Fruit fly (Drosophila melanogaster): Measurements from ENCODE around the gene CG6999.

Gene CG6999

dm6 chrX:9134922-9135453 is 46.8 kb downstream of the CG6999 start, which contains the start of gene fend (continued):
- TF ChIP-seq Lhr (GFP tag; optimal IDR thresholded peaks at IDR 0.05) (peak; percentile 14), scrt (GFP tag; optimal IDR thresholded peaks at IDR 0.05) (peak; percentile 35), nom (GFP tag; optimal IDR thresholded peaks at IDR 0.05) (peak; percentile 27), CG4404 (GFP tag; IDR thresholded peaks at IDR 0.05) (no peak), vvl (GFP tag; IDR thresholded peaks at IDR 0.05) (peak; percentile 26; the same call in 1 of the 2 replicates), CG17328 (GFP tag; IDR thresholded peaks at IDR 0.05) (no peak), Ssrp (tag; optimal IDR thresholded peaks at IDR 0.05) (no peak), chm (GFP tag; IDR thresholded peaks at IDR 0.05) (peak; percentile 56; the same call in 1 of the 2 replicates), sob (GFP tag; IDR thresholded peaks at IDR 0.05) (0 out of 2 replicates have a peak, but pooled peaks have one; percentile 17), gcm (GFP tag; optimal IDR thresholded peaks at IDR 0.05) (peak; percentile 12), Ets65A (GFP tag) (no peak), CG3163 (GFP tag; optimal IDR thresholded peaks at IDR 0.05) (no peak), CG7745 (tag; optimal IDR thresholded peaks at IDR 0.05) (no peak), run (tag; optimal IDR thresholded peaks at IDR 0.05) (no peak), CG13424 (tag; optimal IDR thresholded peaks at IDR 0.05) (peak; percentile 61), tin (GFP tag; optimal IDR thresholded peaks at IDR 0.05) (no peak), CG2712 (tag; optimal IDR thresholded peaks at IDR 0.05) (peak; percentile 48), CG15479 (GFP tag; optimal IDR thresholded peaks at IDR 0.05) (peak; percentile 47), dan (GFP tag; IDR thresholded peaks at IDR 0.05) (no peak), Jarid2 (GFP tag; optimal IDR thresholded peaks at IDR 0.05) (peak; percentile 85), CG6272 (GFP tag; IDR thresholded peaks at IDR 0.05) (no peak), CG12299 (tag; optimal IDR thresholded peaks at IDR 0.05) (peak; percentile 25), sr (GFP tag; IDR thresholded peaks at IDR 0.05) (no peak), Gug (GFP tag; IDR thresholded peaks at IDR 0.05) (no peak), onecut (GFP tag; IDR thresholded peaks at IDR 0.05) (no peak), CG43689 (GFP tag; IDR thresholded peaks at IDR 0.05) (no peak), jumu (GFP tag; optimal IDR thresholded peaks at IDR 0.05) (no peak), CG3847 (GFP tag; IDR thresholded peaks at IDR 0.05) (0 out of 2 replicates have a peak, but pooled peaks have one; percentile 22), CG8359 (GFP tag; optimal IDR thresholded peaks at IDR 0.05; ENCODE audit: borderline replicate concordance) (no peak), amos (GFP tag; IDR thresholded peaks at IDR 0.05; ENCODE audit: partially characterized antibody) (0 out of 2 replicates have a peak, but pooled peaks have one; percentile 18), row (GFP tag; IDR thresholded peaks at IDR 0.05) (peak; percentile 94), CG31388 (GFP tag; optimal IDR thresholded peaks at IDR 0.05) (no peak), D (optimal IDR thresholded peaks at IDR 0.05) (no peak), D (GFP tag; optimal IDR thresholded peaks at IDR 0.05) (peak; percentile 25), kah (GFP tag; optimal IDR thresholded peaks at IDR 0.05) (no peak), Dip2 (GFP tag; IDR thresholded peaks at IDR 0.05) (no peak), pita (GFP tag; optimal IDR thresholded peaks at IDR 0.05) (no peak), CG31441 (GFP tag; IDR thresholded peaks at IDR 0.05) (peak; percentile 53), sc (optimal IDR thresholded peaks at IDR 0.05) (no peak), sc (GFP tag; optimal IDR thresholded peaks at IDR 0.05) (no peak), grau (tag; optimal IDR thresholded peaks at IDR 0.05) (peak; percentile 61), cas (GFP tag; IDR thresholded peaks at IDR 0.05) (no peak), CG14860 (GFP tag; IDR thresholded peaks at IDR 0.05; ENCODE audit: partially characterized antibody) (no peak), gem (tag; optimal IDR thresholded peaks at IDR 0.05) (peak; percentile 57), Hmx (GFP tag; optimal IDR thresholded peaks at IDR 0.05) (no peak), CG6854 (GFP tag; optimal IDR thresholded peaks at IDR 0.05) (peak; percentile 19), Rfx (GFP tag; IDR thresholded peaks at IDR 0.05) (peak; percentile 27; the same call in 1 of the 2 replicates), Scr (GFP tag; IDR thresholded peaks at IDR 0.05; ENCODE audit: partially characterized antibody) (no peak), HLH3B (GFP tag; IDR thresholded peaks at IDR 0.05) (no peak), cwo (GFP tag; optimal IDR thresholded peaks at IDR 0.05) (peak; percentile 24)

Data from whole organism, embryonic.